Fruit fly (Drosophila melanogaster) whole organism, embryonic: ENCODE results near the gene CG7276.
A peak's percentile ranks its signal among the peaks of the same experiment; 100 is the strongest.

Experiments
- Atf3 ChIP-seq: fragments of 200-800 bp; sonication (Bioruptor generic); optimal IDR thresholded peaks from 3 replicates; lab custom pipeline; 2016; ENCODE audit warnings: missing biosample characterization, missing genetic modification characterization
- Bgb ChIP-seq: fragments of 200-800 bp; sonication (Bioruptor generic); IDR thresholded peaks from 2 replicates; pipeline ENCODE4 v1.3.6; 2022; ENCODE audit warnings: missing biosample characterization, missing genetic modification characterization; ENCODE audit not compliant: partially characterized antibody
- C15 ChIP-seq: fragments of 200-800 bp; sonication (Bioruptor generic); IDR thresholded peaks from 3 replicates; pipeline ENCODE4 v1.3.6; 2022; ENCODE audit warnings: missing biosample characterization, missing genetic modification characterization
- CG1024 ChIP-seq: fragments of 200-800 bp; sonication (Bioruptor generic); IDR thresholded peaks from 2 replicates; pipeline ENCODE4 v1.3.6; 2022; ENCODE audit warnings: missing biosample characterization, missing genetic modification characterization
- CG10565 ChIP-seq: fragments of 200-800 bp; sonication (Bioruptor generic); optimal IDR thresholded peaks from 3 replicates; lab custom pipeline; 2016; ENCODE audit warnings: missing biosample characterization, mild to moderate bottlenecking, missing genetic modification characterization
- CG11085 ChIP-seq: fragments of 200-800 bp; sonication (Bioruptor generic); IDR thresholded peaks from 2 replicates; pipeline ENCODE4 v1.3.6; 2022; ENCODE audit warnings: missing biosample characterization, missing genetic modification characterization
- CG11723 ChIP-seq: fragments of 200-800 bp; sonication (Bioruptor generic); optimal IDR thresholded peaks from 2 replicates; lab custom pipeline; 2017; ENCODE audit warnings: missing biosample characterization, mild to moderate bottlenecking, missing genetic modification characterization
- CG12299 ChIP-seq: fragments of 200-800 bp; sonication (Bioruptor generic); optimal IDR thresholded peaks from 2 replicates; lab custom pipeline; 2018; ENCODE audit warnings: missing biosample characterization, mild to moderate bottlenecking, missing genetic modification characterization
- CG13424 ChIP-seq: fragments of 200-800 bp; sonication (Bioruptor generic); optimal IDR thresholded peaks from 2 replicates; lab custom pipeline; 2019; ENCODE audit warnings: missing biosample characterization, mild to moderate bottlenecking, missing genetic modification characterization, moderate library complexity
- CG14965 ChIP-seq: fragments of 200-800 bp; sonication (Bioruptor generic); optimal IDR thresholded peaks from 2 replicates; lab custom pipeline; 2016; ENCODE audit warnings: missing biosample characterization, missing genetic modification characterization, borderline replicate concordance
- CG17359 ChIP-seq: fragments of 200-800 bp; sonication (Bioruptor generic); optimal IDR thresholded peaks from 3 replicates; lab custom pipeline; 2018; ENCODE audit warnings: missing biosample characterization, mild to moderate bottlenecking, missing genetic modification characterization, moderate library complexity
- CG2889 ChIP-seq: fragments of 200-800 bp; sonication (Bioruptor generic); IDR thresholded peaks from 3 replicates; pipeline ENCODE4 v1.3.6; 2022; ENCODE audit warnings: missing biosample characterization, missing genetic modification characterization
- CG31388 ChIP-seq: fragments of 200-800 bp; sonication (Bioruptor generic); optimal IDR thresholded peaks from 2 replicates; lab custom pipeline; 2016; ENCODE audit warnings: missing biosample characterization, missing genetic modification characterization
- CG32772 ChIP-seq: fragments of 200-800 bp; sonication (Bioruptor generic); IDR thresholded peaks from 2 replicates; pipeline ENCODE4 v1.3.6; 2022; ENCODE audit warnings: missing biosample characterization, missing genetic modification characterization
- CG34422 ChIP-seq: fragments of 200-800 bp; sonication (Bioruptor generic); IDR thresholded peaks from 3 replicates; pipeline ENCODE4 v1.3.6; 2022; ENCODE audit warnings: missing biosample characterization, missing genetic modification characterization
- CG43689 ChIP-seq: fragments of 200-800 bp; sonication (Bioruptor generic); IDR thresholded peaks from 2 replicates; pipeline ENCODE4 v1.3.6; 2022; ENCODE audit warnings: missing biosample characterization, missing genetic modification characterization
- CG7556 ChIP-seq: fragments of 200-800 bp; sonication (Bioruptor generic); optimal IDR thresholded peaks from 2 replicates; lab custom pipeline; 2017; ENCODE audit warnings: missing biosample characterization, mild to moderate bottlenecking, missing genetic modification characterization
- CG7745 ChIP-seq: fragments of 200-800 bp; sonication (Bioruptor generic); optimal IDR thresholded peaks from 2 replicates; lab custom pipeline; 2018; ENCODE audit warnings: missing biosample characterization, mild to moderate bottlenecking, missing genetic modification characterization, moderate library complexity
- CG9932 ChIP-seq: fragments of 200-800 bp; sonication (Bioruptor generic); IDR thresholded peaks from 2 replicates; pipeline ENCODE4 v1.3.6; 2022; ENCODE audit warnings: missing biosample characterization, missing genetic modification characterization
- D ChIP-seq, 2 experiments: fragments of 200-800 bp in 1 of 2; fragments of >200 bp in 1 of 2; sonication (Bioruptor generic) in 1 of 2; optimal IDR thresholded peaks; 2 replicates in 1 of 2; 3 replicates in 1 of 2; lab custom pipeline; 2017; ENCODE audit warnings: mild to moderate bottlenecking in 1 of 2, missing biosample characterization in 1 of 2, missing genetic modification characterization in 1 of 2, missing genetic modification reagents in 1 of 2
- Dll ChIP-seq: fragments of 200-800 bp; sonication (Bioruptor generic); IDR thresholded peaks from 4 replicates; pipeline ENCODE4 v1.3.6; 2022; ENCODE audit warnings: missing biosample characterization, missing genetic modification characterization; ENCODE audit not compliant: partially characterized antibody
- Elba2 ChIP-seq: fragments of 200-800 bp; sonication (Bioruptor generic); optimal IDR thresholded peaks from 3 replicates; lab custom pipeline; 2016; ENCODE audit warnings: missing biosample characterization, missing genetic modification characterization
- Fer2 ChIP-seq: fragments of 200-800 bp; sonication (Bioruptor generic); optimal IDR thresholded peaks from 2 replicates; lab custom pipeline; 2018; ENCODE audit warnings: missing biosample characterization, mild to moderate bottlenecking, missing genetic modification characterization, moderate library complexity
- HLH4C ChIP-seq: fragments of 200-800 bp; sonication (Bioruptor generic); IDR thresholded peaks from 3 replicates; pipeline ENCODE4 v1.3.6; 2022; ENCODE audit warnings: missing biosample characterization, missing genetic modification characterization; ENCODE audit not compliant: partially characterized antibody
- Hey ChIP-seq: fragments of 200-800 bp; sonication (Bioruptor generic); optimal IDR thresholded peaks from 3 replicates; lab custom pipeline; 2018; ENCODE audit warnings: missing biosample characterization, mild to moderate bottlenecking, missing genetic modification characterization
- NC2β ChIP-seq: fragments of 200-800 bp; sonication (Bioruptor generic); optimal IDR thresholded peaks from 2 replicates; lab custom pipeline; 2016; ENCODE audit warnings: missing biosample characterization, missing genetic modification characterization
- Nf-YB ChIP-seq: fragments of 200-800 bp; sonication (Bioruptor generic); optimal IDR thresholded peaks from 3 replicates; lab custom pipeline; 2019; ENCODE audit warnings: missing biosample characterization, mild to moderate bottlenecking, missing genetic modification characterization, moderate library complexity
- Nf-YC ChIP-seq: fragments of 200-800 bp; optimal IDR thresholded peaks from 3 replicates; lab custom pipeline; 2019; ENCODE audit warnings: missing biosample characterization, mild to moderate bottlenecking, missing genetic modification characterization, moderate library complexity
- Oaz ChIP-seq: fragments of 200-800 bp; sonication (Bioruptor generic); IDR thresholded peaks from 2 replicates; pipeline ENCODE4 v1.3.6; 2022; ENCODE audit warnings: missing biosample characterization, missing genetic modification characterization
- Spps ChIP-seq: fragments of 200-800 bp; sonication (Bioruptor generic); optimal IDR thresholded peaks from 2 replicates; lab custom pipeline; 2018; ENCODE audit warnings: missing biosample characterization, mild to moderate bottlenecking, missing genetic modification characterization
- chn ChIP-seq: fragments of 200-800 bp; sonication (Bioruptor generic); optimal IDR thresholded peaks from 2 replicates; lab custom pipeline; 2016; ENCODE audit warnings: missing biosample characterization, missing genetic modification characterization
- crol ChIP-seq: fragments of 200-800 bp; sonication (Bioruptor generic); IDR thresholded peaks from 2 replicates; pipeline ENCODE4 v1.3.6; 2022; ENCODE audit warnings: missing biosample characterization, missing genetic modification characterization
- ems ChIP-seq: fragments of 200-800 bp; sonication (Bioruptor generic); optimal IDR thresholded peaks from 3 replicates; lab custom pipeline; 2016; ENCODE audit warnings: missing biosample characterization, missing genetic modification characterization
- fd64A ChIP-seq: fragments of 200-800 bp; sonication (Bioruptor generic); optimal IDR thresholded peaks from 3 replicates; lab custom pipeline; 2018; ENCODE audit warnings: missing biosample characterization, mild to moderate bottlenecking, missing genetic modification characterization
- ham ChIP-seq: fragments of 200-800 bp; sonication (Bioruptor generic); IDR thresholded peaks from 2 replicates; pipeline ENCODE4 v1.3.6; 2022; ENCODE audit warnings: missing biosample characterization, missing genetic modification characterization
- knrl ChIP-seq: fragments of 200-800 bp; sonication (Bioruptor generic); IDR thresholded peaks from 3 replicates; pipeline ENCODE4 v1.3.6; 2022; ENCODE audit warnings: missing biosample characterization, missing genetic modification characterization; ENCODE audit not compliant: partially characterized antibody
- lov ChIP-seq, 2 experiments: fragments of 200-800 bp in 1 of 2; fragments of >200 bp in 1 of 2; sonication (Bioruptor generic) in 1 of 2; IDR thresholded peaks in 1 of 2; optimal IDR thresholded peaks in 1 of 2; 2 replicates in 1 of 2; 3 replicates in 1 of 2; pipeline versions ENCODE4 v1.3.6 to Lab custom; 2017 to 2022; ENCODE audit warnings: missing biosample characterization in 1 of 2, missing genetic modification characterization in 1 of 2
- nmo ChIP-seq: fragments of 200-800 bp; sonication (Bioruptor generic); optimal IDR thresholded peaks from 2 replicates; lab custom pipeline; 2018; ENCODE audit warnings: missing biosample characterization, mild to moderate bottlenecking, missing genetic modification characterization, moderate library complexity
- onecut ChIP-seq: fragments of 200-800 bp; sonication (Bioruptor generic); IDR thresholded peaks from 2 replicates; pipeline ENCODE4 v1.3.6; 2022; ENCODE audit warnings: missing biosample characterization, missing genetic modification characterization
- pan ChIP-seq, 4 experiments: fragments of >200 bp in 3 of 4; fragments of 200-800 bp in 1 of 4; sonication (Bioruptor generic) in 1 of 4; optimal IDR thresholded peaks in 3 of 4; IDR thresholded peaks in 1 of 4; 2 replicates each; pipeline versions ENCODE4 v1.3.6 to Lab custom; 2017 to 2022; ENCODE audit warnings: missing biosample characterization in 2 of 4, missing genetic modification characterization in 2 of 4, mixed read lengths in 1 of 4
- pnt ChIP-seq: fragments of 200-800 bp; sonication (Bioruptor generic); optimal IDR thresholded peaks from 3 replicates; lab custom pipeline; 2016; ENCODE audit warnings: missing biosample characterization, missing genetic modification characterization
- prd ChIP-seq, 3 experiments: fragments of >200 bp in 2 of 3; fragments of 200-800 bp in 1 of 3; sonication (Bioruptor generic) in 1 of 3; optimal IDR thresholded peaks in 2 of 3; IDR thresholded peaks in 1 of 3; 2 replicates in 2 of 3; 3 replicates in 1 of 3; pipeline versions ENCODE4 v1.3.6 to Lab custom; 2017 to 2022; ENCODE audit warnings: missing biosample characterization in 1 of 3, missing genetic modification characterization in 1 of 3
- pzg ChIP-seq: fragments of 200-800 bp; sonication (Bioruptor generic); optimal IDR thresholded peaks from 3 replicates; lab custom pipeline; 2018; ENCODE audit warnings: missing biosample characterization, mild to moderate bottlenecking, missing genetic modification characterization, moderate library complexity
- ranshi ChIP-seq: fragments of 200-800 bp; sonication (Bioruptor generic); IDR thresholded peaks from 2 replicates; pipeline ENCODE4 v1.3.6; 2022; ENCODE audit warnings: missing biosample characterization, missing genetic modification characterization
- ssp ChIP-seq: fragments of 200-800 bp; sonication (Bioruptor generic); IDR thresholded peaks from 2 replicates; pipeline ENCODE4 v1.3.6; 2022; ENCODE audit warnings: missing biosample characterization, missing genetic modification characterization
- sug ChIP-seq: fragments of 200-800 bp; optimal IDR thresholded peaks from 2 replicates; lab custom pipeline; 2019; ENCODE audit warnings: missing biosample characterization, mild to moderate bottlenecking, missing genetic modification characterization, moderate library complexity
- unpg ChIP-seq: fragments of 200-800 bp; sonication (Bioruptor generic); optimal IDR thresholded peaks from 3 replicates; lab custom pipeline; 2018; ENCODE audit warnings: missing biosample characterization, mild to moderate bottlenecking, missing genetic modification characterization, moderate library complexity
- vfl ChIP-seq: fragments of 200-800 bp; sonication (Bioruptor generic); optimal IDR thresholded peaks from 2 replicates; lab custom pipeline; 2016; ENCODE audit warnings: missing biosample characterization, missing genetic modification characterization

Gene CG7276

dm6 chr3L:15508233-15508632, 10.2 kb downstream of the CG7276 start, which contains the start of gene CG7841 (continued):
- TF ChIP-seq crol (GFP tag; lab: Robert Waterston, UW), result peak; percentile 58; the same call in 1 of the 2 replicates
- TF ChIP-seq CG11085 (GFP tag; lab: Robert Waterston, UW), result no peak; the same call in 1 of the 2 replicates
- TF ChIP-seq prd (optimal IDR thresholded peaks at IDR 0.05; lab: Kevin White, UChicago), result no peak
- TF ChIP-seq prd (GFP tag; IDR thresholded peaks at IDR 0.05; lab: Robert Waterston, UW), result peak; percentile 94
- TF ChIP-seq Atf3 (GFP tag; lab: Kevin White, UChicago), result peak; percentile 94
- peak; percentile 98 for TF ChIP-seq nmo (GFP tag; lab: Kevin White, UChicago)
- TF ChIP-seq CG43689 (GFP tag; lab: Robert Waterston, UW), result no peak; the same call in 1 of the 2 replicates
- peak; percentile 92 for TF ChIP-seq Nf-YC (tag; lab: Kevin White, UChicago)
- peak; percentile 98 for TF ChIP-seq NC2β (GFP tag; lab: Kevin White, UChicago)
- TF ChIP-seq pzg (GFP tag; lab: Kevin White, UChicago), result peak; percentile 53
- TF ChIP-seq pnt, result peak; percentile 92
- TF ChIP-seq lov (optimal IDR thresholded peaks at IDR 0.05; lab: Kevin White, UChicago), result no peak
- peak; percentile 97 for TF ChIP-seq lov (GFP tag; IDR thresholded peaks at IDR 0.05; lab: Robert Waterston, UW)
- peak; percentile 94 for TF ChIP-seq Hey (tag; lab: Kevin White, UChicago)
- peak; percentile 99 for TF ChIP-seq sug
- TF ChIP-seq CG12299 (tag; lab: Kevin White, UChicago), result peak; percentile 99
- TF ChIP-seq C15 (GFP tag; lab: Robert Waterston, UW), result peak; percentile 93
- peak; percentile 97 for TF ChIP-seq ems (GFP tag; lab: Kevin White, UChicago)
- TF ChIP-seq CG7556 (GFP tag; lab: Kevin White, UChicago), result peak; percentile 97
- TF ChIP-seq fd64A (GFP tag; lab: Kevin White, UChicago), result peak; percentile 98
- TF ChIP-seq CG10565 (GFP tag; lab: Kevin White, UChicago), result peak; percentile 94
- TF ChIP-seq HLH4C (GFP tag; lab: Robert Waterston, UW), result no peak
- peak; percentile 78; the same call in 1 of the 2 replicates for TF ChIP-seq ham (GFP tag; lab: Robert Waterston, UW)
- TF ChIP-seq CG13424, result peak; percentile 99
- TF ChIP-seq unpg (GFP tag; lab: Kevin White, UChicago), result peak; percentile 99
- TF ChIP-seq CG14965 (GFP tag; lab: Kevin White, UChicago), result peak; percentile 84
- peak; percentile 86 for TF ChIP-seq CG2889 (GFP tag; lab: Robert Waterston, UW)
- TF ChIP-seq pan (optimal IDR thresholded peaks at IDR 0.05; lab: Kevin White, UChicago), result no peak
- TF ChIP-seq pan (GFP tag; optimal IDR thresholded peaks at IDR 0.05 in 1 of 2, IDR thresholded peaks at IDR 0.05 in 1 of 2), result peak in 1 of 2 experiments; percentile 97
- TF ChIP-seq onecut, result peak; percentile 96
- no peak for TF ChIP-seq Bgb (GFP tag; lab: Robert Waterston, UW)
- peak; percentile 96; the same call in 1 of the 2 replicates for TF ChIP-seq ranshi (GFP tag; lab: Robert Waterston, UW)
- TF ChIP-seq D (optimal IDR thresholded peaks at IDR 0.05; lab: Kevin White, UChicago), result no peak
- TF ChIP-seq D (GFP tag; optimal IDR thresholded peaks at IDR 0.05; lab: Kevin White, UChicago), result peak; percentile 97
- no peak; the same call in 1 of the 2 replicates for TF ChIP-seq CG32772 (GFP tag; lab: Robert Waterston, UW)
- peak; percentile 98 for TF ChIP-seq Spps
- TF ChIP-seq knrl (GFP tag; lab: Robert Waterston, UW), result no peak
- peak; percentile 49 for TF ChIP-seq Elba2 (GFP tag; lab: Kevin White, UChicago)
- TF ChIP-seq Dll, result 0 out of 4 replicates have a peak, but pooled peaks have one; percentile 24
- peak; percentile 94; the same call in 1 of the 2 replicates for TF ChIP-seq CG1024 (GFP tag; lab: Robert Waterston, UW)
- peak; percentile 98 for TF ChIP-seq CG17359 (tag; lab: Kevin White, UChicago)
- TF ChIP-seq Nf-YB (GFP tag; lab: Kevin White, UChicago), result peak; percentile 89
- TF ChIP-seq CG34422 (GFP tag; lab: Robert Waterston, UW), result peak; percentile 94
- TF ChIP-seq ssp (GFP tag; lab: Robert Waterston, UW), result no peak
- TF ChIP-seq CG9932 (GFP tag; lab: Robert Waterston, UW), result peak; percentile 90
- peak; percentile 97 for TF ChIP-seq CG11723 (GFP tag; lab: Kevin White, UChicago)
- TF ChIP-seq chn (GFP tag; lab: Kevin White, UChicago), result peak; percentile 97
- TF ChIP-seq CG31388 (GFP tag; lab: Kevin White, UChicago), result peak; percentile 89
- TF ChIP-seq CG7745, result peak; percentile 77
- peak; percentile 93 for TF ChIP-seq Oaz (GFP tag; lab: Robert Waterston, UW)
- TF ChIP-seq vfl, result peak; percentile 96
- TF ChIP-seq Fer2 (tag; lab: Kevin White, UChicago), result peak; percentile 96
